Worm (Caenorhabditis elegans): ENCODE measurements around the gene fbxa-78.

The fbxa-78 gene

DNA sequence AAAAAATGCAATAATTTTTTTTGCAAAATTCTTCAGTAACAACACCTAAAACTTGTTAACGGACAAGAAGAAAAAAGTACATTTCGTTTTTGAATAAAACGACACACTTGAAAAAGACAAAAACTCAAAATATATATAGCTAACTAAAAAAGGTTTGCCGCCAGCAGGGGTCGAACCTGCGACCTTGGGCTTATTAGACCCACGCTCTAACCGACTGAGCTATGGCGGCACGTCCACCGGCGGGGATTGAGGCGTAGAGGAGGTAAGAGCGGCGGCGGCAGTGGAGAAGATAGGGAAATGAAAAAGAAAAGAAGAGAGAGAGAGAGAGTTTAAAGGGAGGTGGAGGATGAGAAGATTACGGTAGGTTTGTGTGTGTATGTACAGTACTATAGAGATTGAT lies 40.0 kb downstream of the fbxa-78 start (continued):
- TF ChIP-seq pha-2 (tag; optimal IDR thresholded peaks at IDR 0.05) (peak; percentile 69), ets-4 (tag; optimal IDR thresholded peaks at IDR 0.05) (no peak), unc-42 (tag; optimal IDR thresholded peaks at IDR 0.05) (no peak), ttx-3 (tag; optimal IDR thresholded peaks at IDR 0.05) (peak; percentile 29), tbx-7 (tag; optimal IDR thresholded peaks at IDR 0.05) (no peak), C38D4.7 (GFP tag; optimal IDR thresholded peaks at IDR 0.05) (no peak), unc-55 (GFP tag; optimal IDR thresholded peaks at IDR 0.05) (no peak), ceh-14 (tag; optimal IDR thresholded peaks at IDR 0.05) (no peak), hlh-8 (tag; optimal IDR thresholded peaks at IDR 0.05) (no peak), sox-2 (GFP tag; IDR thresholded peaks at IDR 0.05) (0 out of 2 replicates have a peak, but pooled peaks have one; percentile 11), hlh-6 (tag; optimal IDR thresholded peaks at IDR 0.05) (peak; percentile 22), fkh-10 (GFP tag; optimal IDR thresholded peaks at IDR 0.05) (no peak), pag-3 (tag; optimal IDR thresholded peaks at IDR 0.05; ENCODE audit: borderline replicate concordance) (no peak), tbx-2 (tag; optimal IDR thresholded peaks at IDR 0.05) (peak; percentile 46), elt-4 (tag; optimal IDR thresholded peaks at IDR 0.05) (no peak), F13H6.1 (tag; optimal IDR thresholded peaks at IDR 0.05) (no peak), rnt-1 (tag; optimal IDR thresholded peaks at IDR 0.05) (no peak), ceh-24 (tag; optimal IDR thresholded peaks at IDR 0.05) (no peak), ref-2 (tag; optimal IDR thresholded peaks at IDR 0.05) (peak; percentile 15), npax-4 (tag; optimal IDR thresholded peaks at IDR 0.05) (no peak), nhr-232 (tag; optimal IDR thresholded peaks at IDR 0.05) (peak; percentile 48), odd-2 (tag; optimal IDR thresholded peaks at IDR 0.05) (no peak), sox-4 (tag; optimal IDR thresholded peaks at IDR 0.05) (peak; percentile 52)

DNA sequence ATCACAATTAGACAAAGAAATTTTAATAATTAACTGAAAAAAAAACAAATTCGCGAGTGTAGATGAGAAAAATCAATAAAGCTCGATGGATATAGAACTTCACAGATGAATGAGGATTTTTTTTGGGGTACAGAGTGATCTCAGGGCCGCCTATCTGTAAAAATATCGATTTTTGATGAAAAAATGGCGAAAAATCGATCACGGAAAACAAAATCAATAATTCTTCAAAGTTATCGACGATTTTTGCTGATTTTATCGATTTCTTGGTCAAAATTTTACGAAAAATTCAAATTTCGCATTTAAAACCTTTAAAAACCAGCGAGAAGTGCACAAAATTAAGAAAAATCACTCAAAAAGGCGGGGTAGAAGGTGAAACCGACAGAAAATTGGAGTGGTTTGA lies 42.2 kb downstream of the fbxa-78 start:
- TF ChIP-seq lin-11 (tag; optimal IDR thresholded peaks at IDR 0.05): no peak
- TF ChIP-seq unc-3 (GFP tag; conservative IDR thresholded peaks at IDR 0.05): no peak
- no peak for TF ChIP-seq unc-3 (tag; optimal IDR thresholded peaks at IDR 0.05)

DNA sequence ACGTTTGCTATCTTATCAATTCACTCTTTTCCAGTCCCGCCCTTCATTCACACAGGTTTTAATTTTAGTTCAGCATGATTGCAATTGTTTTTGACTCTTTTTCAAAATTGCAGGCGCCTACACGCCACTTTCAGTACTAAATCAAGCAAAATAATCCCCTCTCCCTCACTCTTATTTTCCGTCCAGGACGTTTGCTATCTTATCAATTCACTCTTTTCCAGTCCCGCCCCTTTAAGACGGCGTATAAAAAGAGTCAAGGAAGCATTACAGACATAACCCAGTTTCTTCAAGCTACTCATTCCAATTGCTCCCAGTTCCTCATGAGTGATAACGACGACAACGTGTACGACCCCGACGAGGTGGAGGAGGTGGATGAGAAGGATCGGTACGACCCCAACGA lies 43.6 kb downstream of the fbxa-78 start, which contains the start of gene Y119D3B.21:
Gene Y119D3B.21 (plus strand): TSS at position 321 of the 400 bp plus-strand sequence.
- TF ChIP-seq C38D4.7 (GFP tag; optimal IDR thresholded peaks at IDR 0.05): no peak
- TF ChIP-seq tbx-7 (tag; optimal IDR thresholded peaks at IDR 0.05): no peak
- TF ChIP-seq fkh-10 (GFP tag; optimal IDR thresholded peaks at IDR 0.05): no peak
- TF ChIP-seq hlh-13 (GFP tag; optimal IDR thresholded peaks at IDR 0.05): no peak
- TF ChIP-seq dmd-4 (tag; optimal IDR thresholded peaks at IDR 0.05; ENCODE audit: borderline replicate concordance): no peak
- peak; percentile 10 for TF ChIP-seq elt-2 (tag; optimal IDR thresholded peaks at IDR 0.05)
- TF ChIP-seq ceh-30 (tag; optimal IDR thresholded peaks at IDR 0.05): no peak
- TF ChIP-seq mec-3 (tag; optimal IDR thresholded peaks at IDR 0.05; ENCODE audit: borderline replicate concordance): no peak
- no peak for TF ChIP-seq ahr-1 (tag; optimal IDR thresholded peaks at IDR 0.05)
- no peak for TF ChIP-seq lin-11 (tag; optimal IDR thresholded peaks at IDR 0.05)
- no peak for TF ChIP-seq F13H6.1 (tag; optimal IDR thresholded peaks at IDR 0.05)
- no peak for TF ChIP-seq ceh-31 (tag; optimal IDR thresholded peaks at IDR 0.05)
- peak; percentile 77 for TF ChIP-seq pqm-1 (tag; optimal IDR thresholded peaks at IDR 0.05)
- TF ChIP-seq pag-3 (tag; optimal IDR thresholded peaks at IDR 0.05; ENCODE audit: borderline replicate concordance): no peak

DNA sequence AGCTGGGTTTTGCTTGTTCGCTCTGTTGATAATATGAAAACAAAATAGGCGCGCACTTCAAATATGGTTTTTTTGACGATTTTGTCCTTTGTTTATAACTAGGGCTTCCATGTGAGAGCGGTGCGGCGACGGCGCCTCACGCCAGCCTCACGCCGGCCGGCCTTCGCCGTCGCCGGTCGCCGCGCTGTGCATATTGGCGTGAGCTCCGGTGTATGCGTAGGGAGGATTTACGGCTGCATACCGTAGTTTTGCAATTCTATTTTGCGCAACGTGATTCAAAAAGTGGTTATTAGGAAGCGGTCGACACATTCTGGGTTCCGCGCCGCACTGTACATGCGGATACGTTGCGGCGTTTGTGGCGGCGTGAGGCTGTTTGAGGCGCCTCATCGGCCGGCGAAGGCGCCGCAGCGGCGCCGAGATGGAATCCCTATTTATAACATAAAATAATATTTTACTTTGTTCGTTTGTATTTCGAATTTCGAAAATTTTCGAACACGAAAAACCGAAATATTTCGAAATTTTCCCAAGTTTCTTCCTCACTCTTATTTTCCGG lies 44.1 kb downstream of the fbxa-78 start:
- TF ChIP-seq sox-4 (tag; optimal IDR thresholded peaks at IDR 0.05) (no peak), pha-4 (tag; optimal IDR thresholded peaks at IDR 0.05) (no peak), zip-5 (tag; optimal IDR thresholded peaks at IDR 0.05) (no peak), elt-4 (tag; optimal IDR thresholded peaks at IDR 0.05) (no peak), tbx-7 (tag; optimal IDR thresholded peaks at IDR 0.05) (no peak), elt-2 (tag; optimal IDR thresholded peaks at IDR 0.05) (no peak)
